Worm (Caenorhabditis elegans) whole organism, L4 larva: ENCODE measurements around the gene aakg-3.

Source experiments
- arid-1 ChIP-seq: fragments of 200-800 bp; sonication (Bioruptor generic); conservative IDR thresholded peaks from 2 replicates; pipeline ENCODE4 v1.3.6; 2022; ENCODE audit warnings: missing genetic modification reagents, missing genetic modification characterization, missing compliant biosample characterization
- daf-8 ChIP-seq: fragments of 200-800 bp; sonication (Bioruptor generic); IDR thresholded peaks from 2 replicates; pipeline ENCODE4 v1.3.6; 2022; ENCODE audit warnings: missing genetic modification characterization, missing compliant biosample characterization
- hif-1 ChIP-seq, 2 experiments: sonication (generic microtip); optimal IDR thresholded peaks; 2 replicates each; lab custom pipeline; 2016 to 2017; ENCODE audit warnings: missing compliant biosample characterization in 2 of 2, missing genetic modification characterization in 2 of 2, missing genetic modification reagents in 2 of 2, missing genotype in 2 of 2, mild to moderate bottlenecking in 1 of 2

DNA sequence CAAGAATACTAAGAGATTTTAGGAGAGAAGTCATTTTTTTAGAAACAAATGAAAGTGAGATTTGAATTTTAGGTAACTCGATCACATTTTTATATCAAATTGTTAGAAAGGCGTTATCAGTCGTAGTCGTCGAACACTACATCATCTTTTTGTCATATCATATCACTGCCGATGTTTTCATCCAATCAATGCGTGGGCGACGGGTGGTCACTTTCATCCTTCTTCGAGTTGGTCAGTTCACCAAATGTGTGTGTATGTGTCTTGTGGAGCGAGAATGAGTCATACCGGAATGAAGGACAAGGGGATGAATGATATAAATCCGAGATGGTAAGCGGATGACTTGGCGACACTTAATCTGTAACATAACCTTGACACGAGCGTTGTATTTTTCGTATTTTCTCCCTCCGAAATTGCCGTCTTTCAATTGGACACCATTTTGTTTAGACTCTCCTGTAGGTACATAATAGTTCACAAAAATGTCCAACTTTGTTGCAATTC is 29.7 kb upstream of the aakg-3 start, which contains the start of the genes Y41G9A.10 and Y41G9A.5:
- no peak for TF ChIP-seq hif-1 (tag; optimal IDR thresholded peaks at IDR 0.05; lab: Kevin White, UChicago)
- no peak for TF ChIP-seq daf-8
- no peak for TF ChIP-seq arid-1 (GFP tag; lab: Robert Waterston, UW)
